Fruit fly (Drosophila melanogaster) whole organism, embryonic: ENCODE results near the gene CG31792.
A peak's percentile ranks its signal among the peaks of the same experiment; 100 is the strongest.

Source experiments
- CG10147 ChIP-seq: fragments of 200-800 bp; sonication (Bioruptor generic); optimal IDR thresholded peaks from 2 replicates; lab custom pipeline; 2019; ENCODE audit warnings: missing biosample characterization, mild to moderate bottlenecking, missing genetic modification characterization, moderate library complexity
- CG12219 ChIP-seq: fragments of 200-800 bp; sonication (Bioruptor generic); optimal IDR thresholded peaks from 3 replicates; lab custom pipeline; 2018; ENCODE audit warnings: missing biosample characterization, mild to moderate bottlenecking, missing genetic modification characterization
- CG13123 ChIP-seq: fragments of 200-800 bp; sonication (Bioruptor generic); optimal IDR thresholded peaks from 2 replicates; lab custom pipeline; 2016; ENCODE audit warnings: missing biosample characterization, missing genetic modification characterization
- CG13775 ChIP-seq: fragments of 200-800 bp; sonication (Bioruptor generic); optimal IDR thresholded peaks from 3 replicates; lab custom pipeline; 2017; ENCODE audit warnings: missing biosample characterization, mild to moderate bottlenecking, missing genetic modification characterization
- CG14710 ChIP-seq: fragments of 200-800 bp; sonication (Bioruptor generic); optimal IDR thresholded peaks from 3 replicates; lab custom pipeline; 2019; ENCODE audit warnings: missing biosample characterization, mild to moderate bottlenecking, missing genetic modification characterization, moderate library complexity
- CG1603 ChIP-seq: fragments of 200-800 bp; sonication (Bioruptor generic); optimal IDR thresholded peaks from 2 replicates; lab custom pipeline; 2019; ENCODE audit warnings: missing biosample characterization, mild to moderate bottlenecking, missing genetic modification characterization, moderate library complexity
- CG16779 ChIP-seq: fragments of 200-800 bp; sonication (Bioruptor generic); IDR thresholded peaks from 2 replicates; pipeline ENCODE4 v1.3.6; 2022; ENCODE audit warnings: missing biosample characterization, missing genetic modification characterization
- CG16813 ChIP-seq: fragments of 200-800 bp; sonication (Bioruptor generic); IDR thresholded peaks from 3 replicates; pipeline ENCODE4 v1.3.6; 2022; ENCODE audit warnings: missing biosample characterization, missing genetic modification characterization; ENCODE audit not compliant: partially characterized antibody
- CG16863 ChIP-seq: fragments of 200-800 bp; sonication (Bioruptor generic); optimal IDR thresholded peaks from 3 replicates; lab custom pipeline; 2016; ENCODE audit warnings: missing biosample characterization, missing genetic modification characterization
- CG17829 ChIP-seq: fragments of 200-800 bp; optimal IDR thresholded peaks from 2 replicates; lab custom pipeline; 2019; ENCODE audit warnings: missing biosample characterization, mild to moderate bottlenecking, missing genetic modification characterization, moderate library complexity
- CG1832 ChIP-seq: fragments of 200-800 bp; sonication (Bioruptor generic); optimal IDR thresholded peaks from 2 replicates; lab custom pipeline; 2017; ENCODE audit warnings: missing biosample characterization, mild to moderate bottlenecking, missing genetic modification characterization, inconsistent platforms
- CG18599 ChIP-seq: fragments of 200-800 bp; sonication (Bioruptor generic); optimal IDR thresholded peaks from 3 replicates; lab custom pipeline; 2017; ENCODE audit warnings: missing biosample characterization, missing genetic modification characterization, mild to moderate bottlenecking, moderate library complexity, missing genetic modification reagents
- CG30020 ChIP-seq: fragments of 200-800 bp; optimal IDR thresholded peaks from 2 replicates; lab custom pipeline; 2019; ENCODE audit warnings: missing biosample characterization, mild to moderate bottlenecking, missing genetic modification characterization, moderate library complexity
- CG34422 ChIP-seq: fragments of 200-800 bp; sonication (Bioruptor generic); IDR thresholded peaks from 3 replicates; pipeline ENCODE4 v1.3.6; 2022; ENCODE audit warnings: missing biosample characterization, missing genetic modification characterization
- CG42726 ChIP-seq: fragments of 200-800 bp; sonication (Bioruptor generic); IDR thresholded peaks from 2 replicates; pipeline ENCODE4 v1.3.6; 2022; ENCODE audit warnings: missing biosample characterization, missing genetic modification characterization; ENCODE audit not compliant: partially characterized antibody
- CG4360 ChIP-seq: fragments of 200-800 bp; sonication (Bioruptor generic); IDR thresholded peaks from 2 replicates; pipeline ENCODE4 v1.3.6; 2022; ENCODE audit warnings: missing biosample characterization, missing genetic modification characterization
- CG5180 ChIP-seq: fragments of 200-800 bp; sonication (Bioruptor generic); optimal IDR thresholded peaks from 3 replicates; lab custom pipeline; 2017; ENCODE audit warnings: missing biosample characterization, missing genetic modification characterization, mild to moderate bottlenecking, moderate library complexity, missing genetic modification reagents
- CG7271 ChIP-seq: fragments of 200-800 bp; sonication (Bioruptor generic); optimal IDR thresholded peaks from 2 replicates; lab custom pipeline; 2018; ENCODE audit warnings: missing biosample characterization, mild to moderate bottlenecking, missing genetic modification characterization, moderate library complexity
- CG7786 ChIP-seq: fragments of 200-800 bp; sonication (Bioruptor generic); optimal IDR thresholded peaks from 2 replicates; lab custom pipeline; 2016; ENCODE audit warnings: missing biosample characterization, missing genetic modification characterization
- CG9932 ChIP-seq: fragments of 200-800 bp; sonication (Bioruptor generic); IDR thresholded peaks from 2 replicates; pipeline ENCODE4 v1.3.6; 2022; ENCODE audit warnings: missing biosample characterization, missing genetic modification characterization
- CHES-1-like ChIP-seq: fragments of 200-800 bp; sonication (Bioruptor generic); optimal IDR thresholded peaks from 2 replicates; lab custom pipeline; 2016; ENCODE audit warnings: missing biosample characterization, missing genetic modification characterization
- CoRest ChIP-seq: fragments of 200-800 bp; sonication (Bioruptor generic); optimal IDR thresholded peaks from 3 replicates; lab custom pipeline; 2018; ENCODE audit warnings: missing biosample characterization, mild to moderate bottlenecking, missing genetic modification characterization, moderate library complexity
- D ChIP-seq, 2 experiments: fragments of 200-800 bp in 1 of 2; fragments of >200 bp in 1 of 2; sonication (Bioruptor generic) in 1 of 2; optimal IDR thresholded peaks; 2 replicates in 1 of 2; 3 replicates in 1 of 2; lab custom pipeline; 2017; ENCODE audit warnings: mild to moderate bottlenecking in 1 of 2, missing biosample characterization in 1 of 2, missing genetic modification characterization in 1 of 2, missing genetic modification reagents in 1 of 2
- Deaf1 ChIP-seq: fragments of 200-800 bp; optimal IDR thresholded peaks from 3 replicates; lab custom pipeline; 2019; ENCODE audit warnings: missing biosample characterization, mild to moderate bottlenecking, missing genetic modification characterization, moderate library complexity
- Ets65A ChIP-seq: fragments of 200-800 bp; sonication (Bioruptor generic); peaks from one replicate; lab custom pipeline; 2016; ENCODE audit warnings: missing biosample characterization, missing genetic modification characterization
- HmgD ChIP-seq: fragments of 200-800 bp; sonication (Bioruptor generic); optimal IDR thresholded peaks from 3 replicates; lab custom pipeline; 2016; ENCODE audit warnings: missing biosample characterization, missing genetic modification characterization
- Lhr ChIP-seq: fragments of 200-800 bp; sonication (Bioruptor generic); optimal IDR thresholded peaks from 3 replicates; lab custom pipeline; 2017; ENCODE audit warnings: mild to moderate bottlenecking, missing biosample characterization, missing genetic modification reagents, missing genetic modification characterization
- MTF-1 ChIP-seq: fragments of 200-800 bp; sonication (Bioruptor generic); optimal IDR thresholded peaks from 2 replicates; lab custom pipeline; 2018; ENCODE audit warnings: missing biosample characterization, mild to moderate bottlenecking, missing genetic modification characterization, borderline replicate concordance
- Med ChIP-seq: fragments of 200-800 bp; sonication (Bioruptor generic); peaks from one replicate; lab custom pipeline; 2016; ENCODE audit warnings: missing biosample characterization, missing genetic modification characterization, mild to moderate bottlenecking, inconsistent platforms, moderate library complexity
- NfI ChIP-seq: fragments of 200-800 bp; sonication (Bioruptor generic); optimal IDR thresholded peaks from 3 replicates; lab custom pipeline; 2018; ENCODE audit warnings: missing biosample characterization, mild to moderate bottlenecking, missing genetic modification characterization, moderate library complexity
- Six4 ChIP-seq: fragments of 200-800 bp; sonication (Bioruptor generic); optimal IDR thresholded peaks from 2 replicates; lab custom pipeline; 2016; ENCODE audit warnings: missing biosample characterization, missing genetic modification characterization
- Sry-δ ChIP-seq: fragments of 200-800 bp; sonication (Bioruptor generic); optimal IDR thresholded peaks from 2 replicates; lab custom pipeline; 2016; ENCODE audit warnings: missing biosample characterization, missing genetic modification characterization
- Xrp1 ChIP-seq: fragments of 200-800 bp; sonication (Bioruptor generic); IDR thresholded peaks from 2 replicates; pipeline ENCODE4 v1.3.6; 2022; ENCODE audit warnings: missing biosample characterization, missing genetic modification characterization
- ab ChIP-seq: fragments of 200-800 bp; sonication (Bioruptor generic); optimal IDR thresholded peaks from 2 replicates; lab custom pipeline; 2016; ENCODE audit warnings: missing biosample characterization, missing genetic modification characterization
- amos ChIP-seq: fragments of 200-800 bp; sonication (Bioruptor generic); IDR thresholded peaks from 2 replicates; pipeline ENCODE4 v1.3.6; 2022; ENCODE audit warnings: missing biosample characterization, missing genetic modification characterization; ENCODE audit not compliant: partially characterized antibody
- bcd ChIP-seq: fragments of 200-800 bp; sonication (Bioruptor generic); optimal IDR thresholded peaks from 2 replicates; lab custom pipeline; 2017; ENCODE audit warnings: missing biosample characterization, mild to moderate bottlenecking, missing genetic modification characterization
- bsh ChIP-seq, 2 experiments: fragments of 200-800 bp; sonication (Bioruptor generic); optimal IDR thresholded peaks; 2 replicates each; lab custom pipeline; 2017 to 2018; ENCODE audit warnings: mild to moderate bottlenecking in 2 of 2, missing biosample characterization in 2 of 2, missing genetic modification characterization in 2 of 2, moderate library complexity in 1 of 2
- dan ChIP-seq: fragments of 200-800 bp; sonication (Bioruptor generic); IDR thresholded peaks from 2 replicates; pipeline ENCODE4 v1.3.6; 2022; ENCODE audit warnings: missing biosample characterization, missing genetic modification characterization
- ewg ChIP-seq: fragments of 200-800 bp; sonication (Bioruptor generic); optimal IDR thresholded peaks from 3 replicates; lab custom pipeline; 2017; ENCODE audit warnings: mild to moderate bottlenecking, missing biosample characterization, missing genetic modification reagents, missing genetic modification characterization
- ham ChIP-seq: fragments of 200-800 bp; sonication (Bioruptor generic); IDR thresholded peaks from 2 replicates; pipeline ENCODE4 v1.3.6; 2022; ENCODE audit warnings: missing biosample characterization, missing genetic modification characterization
- inv ChIP-seq: fragments of 200-800 bp; sonication (Bioruptor generic); IDR thresholded peaks from 2 replicates; pipeline ENCODE4 v1.3.6; 2022; ENCODE audit warnings: missing biosample characterization, missing genetic modification characterization; ENCODE audit not compliant: partially characterized antibody
- kay ChIP-seq: fragments of 200-800 bp; sonication (Bioruptor generic); optimal IDR thresholded peaks from 2 replicates; lab custom pipeline; 2016; ENCODE audit warnings: missing biosample characterization, missing genetic modification characterization
- maf-S ChIP-seq: fragments of 200-800 bp; sonication (Bioruptor generic); optimal IDR thresholded peaks from 2 replicates; lab custom pipeline; 2016; ENCODE audit warnings: missing biosample characterization, missing genetic modification characterization
- otp ChIP-seq: fragments of 200-800 bp; sonication (Bioruptor generic); IDR thresholded peaks from 3 replicates; pipeline ENCODE4, ENCODE4 v1.3.6; 2022; ENCODE audit warnings: missing biosample characterization, missing genetic modification characterization
- run ChIP-seq: fragments of 200-800 bp; sonication (Bioruptor generic); optimal IDR thresholded peaks from 3 replicates; lab custom pipeline; 2018; ENCODE audit warnings: missing biosample characterization, mild to moderate bottlenecking, missing genetic modification characterization
- sim ChIP-seq: fragments of 200-800 bp; sonication (Bioruptor generic); IDR thresholded peaks from 2 replicates; pipeline ENCODE4 v1.3.6; 2022; ENCODE audit warnings: missing biosample characterization, missing genetic modification characterization
- usp ChIP-seq: fragments of >200 bp; optimal IDR thresholded peaks from 2 replicates; lab custom pipeline; 2017; ENCODE audit warnings: missing biosample characterization, missing genetic modification characterization
- vvl ChIP-seq: fragments of 200-800 bp; sonication (Bioruptor generic); IDR thresholded peaks from 2 replicates; pipeline ENCODE4 v1.3.6; 2022; ENCODE audit warnings: missing biosample characterization, missing genetic modification characterization
- zen ChIP-seq: fragments of 200-800 bp; sonication (Bioruptor generic); optimal IDR thresholded peaks from 3 replicates; lab custom pipeline; 2018; ENCODE audit warnings: missing biosample characterization, mild to moderate bottlenecking, missing genetic modification characterization, moderate library complexity

The CG31792 gene

DNA sequence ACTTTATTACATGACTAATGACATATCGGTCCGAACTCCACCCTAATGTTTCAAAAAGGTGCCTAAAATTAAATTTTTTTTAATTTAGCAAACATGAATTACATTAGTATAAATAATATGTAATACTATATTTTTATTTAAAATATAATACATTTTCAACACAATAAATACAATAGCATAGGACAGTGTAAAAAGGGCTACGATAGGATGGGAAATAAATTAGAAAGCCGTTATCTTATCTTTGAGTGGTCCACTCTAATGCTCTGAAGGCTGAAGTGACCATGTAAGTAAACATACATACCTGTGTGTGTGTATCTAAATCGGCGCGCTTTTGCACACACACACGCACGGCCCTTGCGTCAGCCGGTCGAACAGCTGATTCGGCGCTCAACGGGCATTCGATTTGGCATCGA is 5.7 kb downstream of the CG31792 start, which contains the start of gene CG31793 (continued):
- TF ChIP-seq Ets65A (GFP tag; lab: Kevin White, UChicago) (no peak), CG30020 (peak; percentile 4), Six4 (GFP tag; lab: Kevin White, UChicago) (no peak), inv (no peak), vvl (GFP tag; lab: Robert Waterston, UW) (peak; percentile 49), CG4360 (GFP tag; lab: Robert Waterston, UW) (no peak), kay (no peak), CG17829 (peak; percentile 46), bsh (GFP tag; optimal IDR thresholded peaks at IDR 0.05; lab: Kevin White, UChicago) (peak; percentile 48 to 49), CG5180 (GFP tag; lab: Kevin White, UChicago) (no peak), CG10147 (GFP tag; lab: Kevin White, UChicago) (peak; percentile 67), ham (GFP tag; lab: Robert Waterston, UW) (no peak), CG13123 (GFP tag; lab: Kevin White, UChicago) (no peak), CG7786 (GFP tag; lab: Kevin White, UChicago) (no peak), otp (GFP tag; lab: Robert Waterston, UW) (no peak), sim (GFP tag; lab: Robert Waterston, UW) (no peak), CG1832 (no peak), CG16863 (GFP tag; lab: Kevin White, UChicago) (no peak), NfI (GFP tag; lab: Kevin White, UChicago) (peak; percentile 58), ewg (GFP tag; lab: Kevin White, UChicago) (no peak), CoRest (tag; lab: Kevin White, UChicago) (peak; percentile 65), CG34422 (GFP tag; lab: Robert Waterston, UW) (peak; percentile 42; the same call in 1 of the 3 replicates), D (optimal IDR thresholded peaks at IDR 0.05; lab: Kevin White, UChicago) (no peak), D (GFP tag; optimal IDR thresholded peaks at IDR 0.05; lab: Kevin White, UChicago) (no peak), Med (GFP tag; lab: Kevin White, UChicago) (peak; percentile 84), run (tag; lab: Kevin White, UChicago) (no peak), CG12219 (GFP tag; lab: Kevin White, UChicago) (peak; percentile 7), dan (GFP tag; lab: Robert Waterston, UW) (no peak), MTF-1 (GFP tag; lab: Kevin White, UChicago) (no peak)
- TF ChIP-seq, all 482 proteins: peak for 167

DNA sequence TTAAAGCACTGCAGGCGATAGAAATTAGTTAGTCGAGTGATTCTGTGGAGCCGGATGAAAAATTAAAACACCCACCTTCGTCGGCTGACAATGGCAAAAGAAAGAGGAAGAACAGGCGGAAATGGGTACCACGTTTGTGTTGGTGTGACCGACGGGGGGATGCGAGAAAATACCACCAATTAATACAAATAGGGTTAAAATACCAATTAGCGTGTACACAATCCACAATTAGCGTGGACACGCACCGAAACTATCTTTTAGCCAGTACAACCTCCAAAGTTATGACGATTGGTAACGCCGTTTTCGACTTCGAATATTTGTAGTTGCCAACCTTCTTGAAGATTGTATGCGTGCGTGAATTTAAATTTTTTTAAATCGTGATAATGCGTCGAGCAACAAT is 11.9 kb downstream of the CG31792 start, which contains the start of gene RpL30:
TSS of gene RpL30 (minus strand) at position 177 of the 400 bp plus-strand sequence.
- TF ChIP-seq CG1603 (tag; lab: Kevin White, UChicago) (peak; percentile 97), HmgD (GFP tag; lab: Kevin White, UChicago) (peak; percentile 96), CG16813 (GFP tag; lab: Robert Waterston, UW) (peak; percentile 54; the same call in 2 of the 3 replicates), Xrp1 (peak; percentile 11), CG9932 (peak; percentile 86), CG7271 (peak; percentile 95), amos (peak; percentile 69), ab (GFP tag; lab: Kevin White, UChicago) (peak; percentile 35), Lhr (peak; percentile 99), CHES-1-like (peak; percentile 96), Sry-δ (peak; percentile 82), Deaf1 (tag; lab: Kevin White, UChicago) (peak; percentile 60), zen (tag; lab: Kevin White, UChicago) (peak; percentile 87), ham (GFP tag; lab: Robert Waterston, UW) (peak; percentile 83; the same call in 1 of the 2 replicates), bcd (GFP tag; lab: Kevin White, UChicago) (peak; percentile 94), CG42726 (GFP tag; lab: Robert Waterston, UW) (peak; percentile 55), maf-S (GFP tag; lab: Kevin White, UChicago) (peak; percentile 90), CoRest (tag; lab: Kevin White, UChicago) (peak; percentile 82), usp (GFP tag; lab: Kevin White, UChicago) (no peak), CG13775 (GFP tag; lab: Kevin White, UChicago) (peak; percentile 94), CG18599 (GFP tag; lab: Kevin White, UChicago) (peak; percentile 96), CG16779 (GFP tag; lab: Robert Waterston, UW) (peak; percentile 91), CG14710 (peak; percentile 92)
